Fruit fly (Drosophila melanogaster) Kc167 (cell line): ENCODE data around the gene Eato.

ENCODE experiments used
- Sin3A ChIP-seq: fragments of >200 bp; optimal IDR thresholded peaks from 2 replicates; lab custom pipeline; 2018; ENCODE audit warnings: missing external identifiers
- h ChIP-seq: fragments of >200 bp; optimal IDR thresholded peaks from 3 replicates; lab custom pipeline; 2018; ENCODE audit warnings: missing external identifiers
- insv ChIP-seq: fragments of >200 bp; optimal IDR thresholded peaks from 3 replicates; lab custom pipeline; 2018; ENCODE audit warnings: missing external identifiers
- psq ChIP-seq: fragments of >200 bp; optimal IDR thresholded peaks from 2 replicates; lab custom pipeline; 2017; ENCODE audit warnings: missing external identifiers
- ttk ChIP-seq: sonication (Bioruptor generic); optimal IDR thresholded peaks from 2 replicates; lab custom pipeline; 2017; ENCODE audit warnings: missing external identifiers

DNA sequence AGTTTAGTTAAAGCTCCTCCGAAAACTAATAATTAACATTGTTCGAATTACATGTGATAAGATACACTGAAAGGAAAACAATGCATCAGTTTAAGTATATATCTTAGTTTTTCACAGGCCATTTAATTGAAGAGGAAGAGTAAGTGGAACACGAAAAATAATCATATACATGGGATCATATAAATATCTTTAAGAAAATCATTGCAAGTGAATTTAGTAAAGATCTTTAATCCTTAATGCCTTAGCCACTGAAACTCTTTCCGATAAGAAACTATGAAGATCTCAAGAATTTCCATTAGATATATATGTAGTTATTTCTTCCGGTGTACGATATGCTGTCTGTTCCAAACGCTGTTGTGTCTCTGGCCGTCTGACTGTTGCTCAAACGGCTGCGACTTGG lies 5.2 kb upstream of the Eato start:
- TF ChIP-seq h (lab: Kevin White, UChicago), result no peak
- no peak for TF ChIP-seq insv (lab: Kevin White, UChicago)
- TF ChIP-seq ttk (lab: Kevin White, UChicago), result no peak
- no peak for TF ChIP-seq psq (lab: Kevin White, UChicago)
- TF ChIP-seq Sin3A (lab: Kevin White, UChicago), result no peak
